Worm (Caenorhabditis elegans): Measurements from ENCODE around the gene B0454.5.
A peak's percentile ranks its signal among the peaks of the same experiment; 100 is the strongest.

Gene B0454.5

DNA sequence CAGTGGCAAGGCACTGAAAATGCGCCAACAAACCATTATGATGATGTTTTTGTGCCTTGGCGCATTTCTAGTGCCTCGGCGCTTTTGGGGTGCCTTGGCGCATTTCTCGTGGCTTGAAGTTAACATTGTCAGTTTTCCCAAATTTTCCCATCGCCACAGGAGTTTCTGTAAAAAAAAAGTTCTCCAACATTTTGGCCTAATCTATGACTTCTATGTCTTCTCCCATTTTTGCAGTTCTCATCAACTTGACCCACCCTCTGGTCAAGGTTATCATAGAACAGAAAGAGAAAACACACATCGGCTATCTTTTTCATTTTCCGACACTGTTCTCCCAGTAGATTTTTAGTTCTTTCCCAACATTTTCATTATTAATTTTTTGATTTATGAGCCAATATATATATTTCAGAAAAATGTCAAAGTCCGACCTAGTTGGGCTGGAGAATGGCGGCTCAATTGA is at the start of gene B0454.5, which contains the start of gene B0454.26:
TSS of gene B0454.5 (plus strand) at position 407 of the 457 bp plus-strand sequence.
TSS of gene B0454.26 (minus strand) at position 101 of the 457 bp plus-strand sequence.
- TF ChIP-seq eyg-1 (tag; optimal IDR thresholded peaks at IDR 0.05) (no peak), syd-9 (tag; optimal IDR thresholded peaks at IDR 0.05) (no peak), ref-2 (tag; optimal IDR thresholded peaks at IDR 0.05) (no peak), ttx-3 (tag; optimal IDR thresholded peaks at IDR 0.05) (no peak), ceh-30 (tag; optimal IDR thresholded peaks at IDR 0.05) (no peak), zip-5 (tag; optimal IDR thresholded peaks at IDR 0.05) (no peak), hlh-15 (tag; optimal IDR thresholded peaks at IDR 0.05) (no peak), ceh-9 (tag; optimal IDR thresholded peaks at IDR 0.05) (no peak), ceh-14 (tag; optimal IDR thresholded peaks at IDR 0.05) (no peak), C38D4.7 (GFP tag; optimal IDR thresholded peaks at IDR 0.05) (no peak), pros-1 (tag; optimal IDR thresholded peaks at IDR 0.05) (no peak), unc-3 (GFP tag; conservative IDR thresholded peaks at IDR 0.05) (no peak), unc-3 (tag; optimal IDR thresholded peaks at IDR 0.05) (no peak), dmd-4 (tag; optimal IDR thresholded peaks at IDR 0.05; ENCODE audit: borderline replicate concordance) (no peak), K02D7.2 (tag; optimal IDR thresholded peaks at IDR 0.05) (no peak)

ce11 chrII:2990089-2990488 is 48.6 kb upstream of the B0454.5 start:
- TF ChIP-seq dve-1 (tag; optimal IDR thresholded peaks at IDR 0.05), result peak; percentile 92
- no peak for TF ChIP-seq zip-5 (tag; optimal IDR thresholded peaks at IDR 0.05)

DNA sequence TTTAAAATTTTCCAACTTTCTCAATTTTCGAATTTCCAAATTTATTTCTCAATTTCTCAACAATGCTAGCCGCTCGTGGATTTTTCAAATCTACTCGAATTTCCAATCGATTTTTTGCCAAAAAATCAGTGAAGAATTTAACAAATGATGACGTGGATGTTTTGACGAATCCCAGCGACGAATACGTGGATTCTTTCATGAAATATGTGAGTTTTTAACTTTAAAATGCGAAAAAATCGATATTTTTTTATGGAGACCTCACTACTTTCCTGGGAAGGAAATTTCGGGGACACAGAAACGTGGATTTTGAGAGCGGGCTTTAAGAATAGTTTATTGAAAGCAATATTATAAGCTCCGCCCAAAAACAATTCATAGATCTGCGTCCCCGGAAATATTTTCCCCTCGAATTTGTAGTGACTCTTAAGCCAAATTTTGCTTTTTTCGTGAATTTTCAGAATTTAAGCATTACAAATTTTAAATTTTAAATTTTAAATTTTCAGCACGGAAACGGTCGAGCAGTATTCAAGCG is 47.0 kb upstream of the B0454.5 start, which contains the start of gene K08A2.2:
TSS of gene K08A2.2 (plus strand) at position 51 of the 529 bp plus-strand sequence.
- TF ChIP-seq ceh-2 (tag; optimal IDR thresholded peaks at IDR 0.05), result peak; percentile 42
- TF ChIP-seq ceh-6 (GFP tag; optimal IDR thresholded peaks at IDR 0.05), result no peak
- TF ChIP-seq ztf-16 (tag; optimal IDR thresholded peaks at IDR 0.05), result no peak
- TF ChIP-seq tbx-2 (tag; optimal IDR thresholded peaks at IDR 0.05), result peak; percentile 49
- no peak for TF ChIP-seq gmeb-2 (tag; optimal IDR thresholded peaks at IDR 0.05)
- no peak for TF ChIP-seq ceh-19 (GFP tag; optimal IDR thresholded peaks at IDR 0.05)
- TF ChIP-seq hlh-8 (tag; optimal IDR thresholded peaks at IDR 0.05), result no peak
- TF ChIP-seq pha-2 (tag; optimal IDR thresholded peaks at IDR 0.05), result no peak
- TF ChIP-seq unc-55 (GFP tag; optimal IDR thresholded peaks at IDR 0.05), result no peak
- TF ChIP-seq elt-2 (tag; optimal IDR thresholded peaks at IDR 0.05), result peak; percentile 18
- peak; percentile 35 for TF ChIP-seq ref-2 (tag; optimal IDR thresholded peaks at IDR 0.05)
- peak; percentile 49 for TF ChIP-seq ceh-31 (tag; optimal IDR thresholded peaks at IDR 0.05)
- TF ChIP-seq tbx-7 (tag; optimal IDR thresholded peaks at IDR 0.05), result peak; percentile 50
- no peak for TF ChIP-seq hlh-6 (tag; optimal IDR thresholded peaks at IDR 0.05)
- no peak for TF ChIP-seq pax-1 (tag; optimal IDR thresholded peaks at IDR 0.05)
- TF ChIP-seq che-1 (tag; optimal IDR thresholded peaks at IDR 0.05), result no peak
- no peak for TF ChIP-seq odd-2 (tag; optimal IDR thresholded peaks at IDR 0.05)
- peak; percentile 13 for TF ChIP-seq fax-1 (tag; optimal IDR thresholded peaks at IDR 0.05)
- no peak for TF ChIP-seq elt-4 (tag; optimal IDR thresholded peaks at IDR 0.05)
- TF ChIP-seq sox-2 (GFP tag; IDR thresholded peaks at IDR 0.05), result no peak
- TF ChIP-seq ahr-1 (tag; optimal IDR thresholded peaks at IDR 0.05), result no peak
- no peak for TF ChIP-seq madf-2 (tag; optimal IDR thresholded peaks at IDR 0.05)
- no peak for TF ChIP-seq ama-1 (optimal IDR thresholded peaks at IDR 0.05)
- no peak for TF ChIP-seq nhr-11 (tag; optimal IDR thresholded peaks at IDR 0.05)
- TF ChIP-seq ceh-14 (tag; optimal IDR thresholded peaks at IDR 0.05), result no peak
- no peak for TF ChIP-seq fkh-6 (tag; optimal IDR thresholded peaks at IDR 0.05)
- TF ChIP-seq sox-4 (tag; optimal IDR thresholded peaks at IDR 0.05), result no peak
- TF ChIP-seq ceh-24 (tag; optimal IDR thresholded peaks at IDR 0.05), result no peak
- no peak for TF ChIP-seq ttx-3 (tag; optimal IDR thresholded peaks at IDR 0.05)
- TF ChIP-seq K09A11.1 (tag; optimal IDR thresholded peaks at IDR 0.05; ENCODE audit: insufficient read depth), result no peak
- TF ChIP-seq npax-4 (tag; optimal IDR thresholded peaks at IDR 0.05), result no peak
- TF ChIP-seq ets-4 (tag; optimal IDR thresholded peaks at IDR 0.05), result peak; percentile 2
- TF ChIP-seq fkh-10 (GFP tag; optimal IDR thresholded peaks at IDR 0.05), result no peak
- no peak for TF ChIP-seq pros-1 (tag; optimal IDR thresholded peaks at IDR 0.05)
- no peak for TF ChIP-seq nfya-1 (tag; optimal IDR thresholded peaks at IDR 0.05)
- peak; percentile 4 for TF ChIP-seq zip-5 (tag; optimal IDR thresholded peaks at IDR 0.05)
- no peak for TF ChIP-seq unc-3 (GFP tag; conservative IDR thresholded peaks at IDR 0.05)
- TF ChIP-seq unc-3 (tag; optimal IDR thresholded peaks at IDR 0.05), result no peak
- no peak for TF ChIP-seq sdc-2 (tag; optimal IDR thresholded peaks at IDR 0.05)
- no peak for TF ChIP-seq nhr-232 (tag; optimal IDR thresholded peaks at IDR 0.05)
